Fruit fly (Drosophila melanogaster): ENCODE measurements around the gene Naa40.

Naa40 gene

DNA sequence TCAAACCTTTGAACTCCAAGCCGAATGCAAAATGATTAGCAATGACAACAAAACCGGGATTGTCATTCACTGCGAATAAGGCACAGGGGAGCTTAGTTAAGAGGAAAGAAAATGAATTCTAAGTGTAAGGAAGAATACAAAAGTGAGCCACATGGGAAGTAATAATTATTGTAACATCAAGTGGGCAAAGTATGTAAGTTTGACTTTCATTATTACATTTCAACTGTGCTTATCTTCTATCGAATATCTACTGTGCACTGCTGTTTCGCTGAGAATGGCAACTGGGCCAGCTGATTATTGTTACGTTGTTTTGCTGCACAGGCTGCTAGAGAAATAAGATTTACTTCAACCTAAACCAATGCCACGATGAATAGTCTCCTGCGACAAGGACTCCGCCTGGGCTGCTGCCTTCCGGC lies 11.9 kb upstream of the Naa40 start, which contains the start of the genes CG7601 and CIA30 (continued):
- TF ChIP-seq al (GFP tag; IDR thresholded peaks at IDR 0.05) (peak; percentile 100), pzg (GFP tag; optimal IDR thresholded peaks at IDR 0.05) (peak; percentile 73), Hmr (GFP tag; optimal IDR thresholded peaks at IDR 0.05) (peak; percentile 98), CG10979 (tag; optimal IDR thresholded peaks at IDR 0.05) (peak; percentile 97), ap (GFP tag; IDR thresholded peaks at IDR 0.05) (peak; percentile 100), Pdp1 (GFP tag; optimal IDR thresholded peaks at IDR 0.05) (peak; percentile 99), CG5953 (GFP tag; IDR thresholded peaks at IDR 0.05) (peak; percentile 100), dysf (GFP tag; IDR thresholded peaks at IDR 0.05) (peak; percentile 100), CG14441 (GFP tag; IDR thresholded peaks at IDR 0.05) (peak; percentile 100), croc (GFP tag; conservative IDR thresholded peaks at IDR 0.05) (peak; percentile 100), Side (GFP tag; optimal IDR thresholded peaks at IDR 0.05) (peak; percentile 99), CG4854 (GFP tag; optimal IDR thresholded peaks at IDR 0.05) (peak; percentile 99), CG12219 (GFP tag; optimal IDR thresholded peaks at IDR 0.05) (peak; percentile 94), Mad (GFP tag; optimal IDR thresholded peaks at IDR 0.05) (peak; percentile 97), CG16815 (GFP tag; optimal IDR thresholded peaks at IDR 0.05) (peak; percentile 97), CG8944 (GFP tag; optimal IDR thresholded peaks at IDR 0.05) (peak; percentile 99), toy (GFP tag; IDR thresholded peaks at IDR 0.05) (peak; percentile 99), MTF-1 (GFP tag; optimal IDR thresholded peaks at IDR 0.05; ENCODE audit: borderline replicate concordance) (peak; percentile 95), CG7271 (tag; optimal IDR thresholded peaks at IDR 0.05) (peak; percentile 96), E2f2 (GFP tag; IDR thresholded peaks at IDR 0.05) (peak; percentile 92), CG3726 (GFP tag; IDR thresholded peaks at IDR 0.05) (peak; percentile 100), z (GFP tag; IDR thresholded peaks at IDR 0.05) (peak; percentile 90), Lim3 (GFP tag; IDR thresholded peaks at IDR 0.05) (peak; percentile 100), pfk (GFP tag; optimal IDR thresholded peaks at IDR 0.05) (peak; percentile 72), Eip74EF (GFP tag; optimal IDR thresholded peaks at IDR 0.05) (peak in 1 of 2 experiments; percentile 93), CG4424 (GFP tag; optimal IDR thresholded peaks at IDR 0.05) (peak; percentile 99), odd (GFP tag; optimal IDR thresholded peaks at IDR 0.05) (peak; percentile 89), Xbp1 (GFP tag; optimal IDR thresholded peaks at IDR 0.05) (peak; percentile 99), NK7.1 (GFP tag; optimal IDR thresholded peaks at IDR 0.05) (peak; percentile 98), Mrtf (GFP tag; IDR thresholded peaks at IDR 0.05) (peak; percentile 100), CG16863 (GFP tag; optimal IDR thresholded peaks at IDR 0.05) (peak; percentile 98), hbn (GFP tag; IDR thresholded peaks at IDR 0.05; ENCODE audit: partially characterized antibody) (peak; percentile 20; the same call in 1 of the 2 replicates), dmrt99B (tag; optimal IDR thresholded peaks at IDR 0.05) (peak; percentile 97), CG30020 (tag; optimal IDR thresholded peaks at IDR 0.05) (peak; percentile 85), CG32767 (GFP tag; IDR thresholded peaks at IDR 0.05) (peak; percentile 99), Hmx (GFP tag; optimal IDR thresholded peaks at IDR 0.05) (peak; percentile 96), CG12236 (GFP tag; optimal IDR thresholded peaks at IDR 0.05) (peak; percentile 96), Gsc (GFP tag; IDR thresholded peaks at IDR 0.05) (peak; percentile 100), CG9932 (GFP tag; IDR thresholded peaks at IDR 0.05) (peak; percentile 100), CG15696 (tag; optimal IDR thresholded peaks at IDR 0.05) (peak; percentile 99), CG4328 (GFP tag; optimal IDR thresholded peaks at IDR 0.05) (peak; percentile 98), pnt (GFP tag; optimal IDR thresholded peaks at IDR 0.05) (peak; percentile 99), Ada2b (GFP tag; IDR thresholded peaks at IDR 0.05) (peak; percentile 100), NFAT (GFP tag; IDR thresholded peaks at IDR 0.05) (peak; percentile 100), Dp (GFP tag; optimal IDR thresholded peaks at IDR 0.05) (peak; percentile 20), tna (GFP tag; IDR thresholded peaks at IDR 0.05; ENCODE audit: partially characterized antibody) (no peak), CG10431 (GFP tag; optimal IDR thresholded peaks at IDR 0.05) (no peak), gem (tag; optimal IDR thresholded peaks at IDR 0.05) (peak; percentile 99), ssp (GFP tag; IDR thresholded peaks at IDR 0.05) (peak; percentile 98), CG18262 (tag; optimal IDR thresholded peaks at IDR 0.05) (peak; percentile 97), Asciz (GFP tag; optimal IDR thresholded peaks at IDR 0.05) (peak; percentile 95)
